Worm (Caenorhabditis elegans) whole organism, L3 larva: ENCODE measurements around the gene ncx-9.

Source experiments
- ama-1 ChIP-seq: fragments of 150-350 bp; optimal IDR thresholded peaks from 2 replicates; lab custom pipeline; 2018
- ceh-16 ChIP-seq: sonication (generic microtip); optimal IDR thresholded peaks from 2 replicates; lab custom pipeline; 2017; ENCODE audit warnings: missing biosample characterization, missing genetic modification characterization
- ceh-28 ChIP-seq: fragments of 150-350 bp; optimal IDR thresholded peaks from 2 replicates; lab custom pipeline; 2014; ENCODE audit warnings: missing biosample characterization, missing genetic modification reagents, missing genetic modification characterization
- ceh-82 ChIP-seq: fragments of 150-350 bp; optimal IDR thresholded peaks from 2 replicates; lab custom pipeline; 2014; ENCODE audit warnings: missing biosample characterization, missing genetic modification characterization
- ceh-9 ChIP-seq: sonication (generic microtip); optimal IDR thresholded peaks from 2 replicates; lab custom pipeline; 2018; ENCODE audit warnings: missing biosample characterization, missing genetic modification characterization
- daf-12 ChIP-seq: fragments of 150-350 bp; optimal IDR thresholded peaks from 2 replicates; lab custom pipeline; 2014; ENCODE audit warnings: missing biosample characterization, missing genetic modification reagents, missing genetic modification characterization
- elt-1 ChIP-seq: fragments of 150-350 bp; optimal IDR thresholded peaks from 2 replicates; lab custom pipeline; 2014; ENCODE audit warnings: missing biosample characterization, missing genetic modification characterization
- elt-2 ChIP-seq: sonication (generic microtip); optimal IDR thresholded peaks from 2 replicates; lab custom pipeline; 2016; ENCODE audit warnings: missing genetic modification reagents, mild to moderate bottlenecking, missing genetic modification characterization, missing compliant biosample characterization
- eor-1 ChIP-seq, 2 experiments: fragments of 150-350 bp; optimal IDR thresholded peaks; 2 replicates each; lab custom pipeline; 2014 to 2018; ENCODE audit warnings: missing biosample characterization in 2 of 2, missing genetic modification characterization in 2 of 2
- fkh-2 ChIP-seq: fragments of 150-350 bp; optimal IDR thresholded peaks from 2 replicates; lab custom pipeline; 2014; ENCODE audit warnings: missing biosample characterization, missing genetic modification reagents, missing genetic modification characterization
- fos-1 ChIP-seq: fragments of 150-350 bp; optimal IDR thresholded peaks from 2 replicates; lab custom pipeline; 2014; ENCODE audit warnings: missing biosample characterization, missing genetic modification characterization
- hmg-11 ChIP-seq: sonication (generic microtip); optimal IDR thresholded peaks from 2 replicates; lab custom pipeline; 2016; ENCODE audit warnings: missing genetic modification characterization, missing compliant biosample characterization
- jun-1 ChIP-seq: fragments of 150-350 bp; optimal IDR thresholded peaks from 2 replicates; lab custom pipeline; 2014; ENCODE audit warnings: missing biosample characterization, missing genetic modification reagents, missing genetic modification characterization
- lin-15B ChIP-seq: fragments of 150-350 bp; optimal IDR thresholded peaks from 2 replicates; lab custom pipeline; 2014; ENCODE audit warnings: missing biosample characterization, missing genetic modification characterization
- lin-39 ChIP-seq: fragments of 150-350 bp; optimal IDR thresholded peaks from 2 replicates; lab custom pipeline; 2018; ENCODE audit warnings: missing biosample characterization, missing genetic modification reagents, missing genetic modification characterization
- mdl-1 ChIP-seq: fragments of 150-350 bp; optimal IDR thresholded peaks from 2 replicates; lab custom pipeline; 2014; ENCODE audit warnings: missing biosample characterization, missing genetic modification characterization
- mml-1 ChIP-seq: fragments of 150-350 bp; sonication (generic microtip); optimal IDR thresholded peaks from 3 replicates; lab custom pipeline; 2014; ENCODE audit warnings: missing biosample characterization, missing genetic modification characterization
- nhr-12 ChIP-seq: fragments of 150-350 bp; optimal IDR thresholded peaks from 2 replicates; lab custom pipeline; 2014; ENCODE audit warnings: missing biosample characterization, missing genetic modification characterization
- nhr-23 ChIP-seq: fragments of 150-350 bp; optimal IDR thresholded peaks from 2 replicates; lab custom pipeline; 2014; ENCODE audit warnings: missing biosample characterization, missing genetic modification reagents, missing genetic modification characterization
- nhr-237 ChIP-seq: fragments of 150-350 bp; optimal IDR thresholded peaks from 2 replicates; lab custom pipeline; 2014; ENCODE audit warnings: missing biosample characterization, missing genetic modification characterization
- nhr-25 ChIP-seq: sonication (generic microtip); optimal IDR thresholded peaks from 2 replicates; lab custom pipeline; 2017; ENCODE audit warnings: missing biosample characterization, missing genetic modification characterization
- nhr-67 ChIP-seq: fragments of 150-350 bp; optimal IDR thresholded peaks from 2 replicates; lab custom pipeline; 2014; ENCODE audit warnings: missing biosample characterization, missing genetic modification characterization
- nhr-76 ChIP-seq: fragments of 150-350 bp; sonication (generic microtip); optimal IDR thresholded peaks from 5 replicates; lab custom pipeline; 2014; ENCODE audit warnings: missing biosample characterization, missing genetic modification characterization
- nhr-77 ChIP-seq: fragments of 150-350 bp; optimal IDR thresholded peaks from 2 replicates; lab custom pipeline; 2014; ENCODE audit warnings: missing biosample characterization, missing genetic modification characterization
- pha-4 ChIP-seq: fragments of 150-350 bp; optimal IDR thresholded peaks from 2 replicates; lab custom pipeline; 2014; ENCODE audit warnings: missing biosample characterization, missing genetic modification reagents, missing genetic modification characterization
- pqm-1 ChIP-seq: fragments of 150-350 bp; optimal IDR thresholded peaks from 2 replicates; lab custom pipeline; 2017; ENCODE audit warnings: missing biosample characterization, missing genetic modification characterization, inconsistent platforms
- sea-2 ChIP-seq: fragments of 150-350 bp; sonication (generic microtip); optimal IDR thresholded peaks from 4 replicates; lab custom pipeline; 2014; ENCODE audit warnings: missing biosample characterization, missing genetic modification reagents, missing genetic modification characterization
- skn-1 ChIP-seq: fragments of 150-350 bp; optimal IDR thresholded peaks from 2 replicates; lab custom pipeline; 2014; ENCODE audit warnings: missing biosample characterization, missing genetic modification characterization
- tbx-2 ChIP-seq: sonication (generic microtip); optimal IDR thresholded peaks from 2 replicates; lab custom pipeline; 2016; ENCODE audit warnings: mild to moderate bottlenecking, missing genetic modification characterization, missing compliant biosample characterization
- unc-62 ChIP-seq: fragments of 150-350 bp; sonication (generic microtip); optimal IDR thresholded peaks from 4 replicates; lab custom pipeline; 2014; ENCODE audit warnings: missing biosample characterization, missing genetic modification reagents, missing genetic modification characterization
- zag-1 ChIP-seq: fragments of 150-350 bp; optimal IDR thresholded peaks from 2 replicates; lab custom pipeline; 2014; ENCODE audit warnings: missing biosample characterization, missing genetic modification characterization
- ztf-11 ChIP-seq: fragments of 150-350 bp; optimal IDR thresholded peaks from 2 replicates; lab custom pipeline; 2014; ENCODE audit warnings: missing biosample characterization, missing genetic modification characterization
- ztf-4 ChIP-seq: fragments of 150-350 bp; optimal IDR thresholded peaks from 2 replicates; lab custom pipeline; 2014; ENCODE audit warnings: missing biosample characterization, missing genetic modification characterization

ncx-9 gene

DNA sequence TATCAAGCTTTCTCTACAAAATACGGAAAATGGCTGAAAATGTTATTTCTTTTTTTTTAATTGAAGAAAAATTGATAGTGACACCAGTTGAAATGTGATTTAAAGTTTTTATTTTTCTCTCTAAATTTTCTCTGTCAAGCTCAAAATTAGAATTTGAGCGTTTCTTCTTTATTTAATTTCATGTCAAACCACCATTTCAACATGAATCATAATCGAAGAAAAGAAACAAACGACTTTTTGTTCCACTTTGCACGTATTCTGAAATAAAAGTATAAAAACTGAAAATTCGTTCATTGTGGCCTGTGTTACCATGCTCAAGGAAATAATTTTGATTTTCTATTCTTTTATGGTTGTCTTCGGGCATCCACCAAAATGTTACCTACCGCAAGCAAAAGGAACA, 38.0 kb upstream of the ncx-9 start, which contains the start of gene K11D12.13:
Gene K11D12.13, plus strand, starts transcription at position 301 of the 400 bp plus-strand sequence.
- no peak for TF ChIP-seq pha-4 (tag; lab: Kevin White, UChicago)
- TF ChIP-seq nhr-76 = no peak
- TF ChIP-seq skn-1 (tag; lab: Kevin White, UChicago) = no peak
- no peak for TF ChIP-seq nhr-77 (tag; lab: Kevin White, UChicago)
- no peak for TF ChIP-seq hmg-11
- no peak for TF ChIP-seq nhr-23 (tag; lab: Kevin White, UChicago)
- TF ChIP-seq mml-1 (tag; lab: Kevin White, UChicago) = no peak
- no peak for TF ChIP-seq fos-1
- no peak for TF ChIP-seq fkh-2 (tag; lab: Kevin White, UChicago)
- TF ChIP-seq ceh-16 (tag; lab: Kevin White, UChicago) = no peak
- no peak for TF ChIP-seq unc-62 (GFP tag; lab: Kevin White, UChicago)
- TF ChIP-seq sea-2 (GFP tag; lab: Kevin White, UChicago) = no peak
- no peak for TF ChIP-seq zag-1 (tag; lab: Kevin White, UChicago)
- TF ChIP-seq nhr-12 = no peak
- TF ChIP-seq eor-1 (tag; optimal IDR thresholded peaks at IDR 0.05; lab: Kevin White, UChicago) = no peak
- TF ChIP-seq elt-2 (tag; lab: Kevin White, UChicago) = no peak
- TF ChIP-seq nhr-237 (tag; lab: Kevin White, UChicago) = no peak
- TF ChIP-seq, all 47 proteins: peak for 0

- TF ChIP-seq pqm-1 (tag; lab: Kevin White, UChicago) = peak; percentile 41
- peak; percentile 0 for TF ChIP-seq lin-39 (tag; lab: Kevin White, UChicago)
- no peak for TF ChIP-seq ceh-28
- TF ChIP-seq skn-1 (tag; lab: Kevin White, UChicago) = no peak
- peak; percentile 68 for TF ChIP-seq mdl-1 (tag; lab: Kevin White, UChicago)
- peak; percentile 48 for TF ChIP-seq elt-2 (tag; lab: Kevin White, UChicago)
- TF ChIP-seq mml-1 (tag; lab: Kevin White, UChicago) = peak; percentile 58
- TF ChIP-seq pha-4 (tag; lab: Kevin White, UChicago) = peak; percentile 11
- TF ChIP-seq nhr-23 (tag; lab: Kevin White, UChicago) = peak; percentile 42
These were observed 37.1 kb upstream of the ncx-9 start for ce11 chrV:5032176-5032575.

DNA sequence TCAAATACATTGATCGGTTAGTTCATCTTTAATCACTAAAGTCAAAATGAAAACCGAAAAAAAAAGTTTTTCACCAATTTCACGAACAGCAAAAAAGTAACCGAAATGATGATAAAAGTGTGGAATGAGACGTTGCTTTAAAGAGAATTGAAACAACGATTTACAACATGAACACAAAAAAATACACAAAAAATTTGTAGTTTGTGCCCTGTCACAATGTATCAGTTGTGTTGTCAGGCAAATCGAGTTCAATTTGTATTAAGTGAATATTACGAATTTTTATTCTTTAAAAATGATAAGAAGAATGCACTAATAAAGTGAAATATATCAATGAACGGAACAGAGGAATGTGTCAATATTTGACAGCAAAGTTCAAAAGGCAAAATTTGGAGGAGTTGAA, 36.7 kb upstream of the ncx-9 start:
- TF ChIP-seq elt-2 (tag; lab: Kevin White, UChicago) (peak; percentile 66), hmg-11 (no peak), ztf-11 (tag; lab: Kevin White, UChicago) (no peak), fos-1 (no peak), eor-1 (tag; optimal IDR thresholded peaks at IDR 0.05; lab: Kevin White, UChicago) (no peak)

ce11 chrV:5030715-5031114, 35.7 kb upstream of the ncx-9 start, which contains the start of gene swt-7:
Gene swt-7, minus strand, starts transcription at chrV:5030815.
- TF ChIP-seq elt-1 (no peak), nhr-76 (no peak), ceh-16 (tag; lab: Kevin White, UChicago) (no peak), lin-39 (tag; lab: Kevin White, UChicago) (no peak), ceh-82 (tag; lab: Kevin White, UChicago) (no peak), daf-12 (tag; lab: Kevin White, UChicago) (no peak), pqm-1 (tag; lab: Kevin White, UChicago) (no peak), hmg-11 (no peak), ama-1 (lab: Kevin White, UChicago) (no peak), mdl-1 (tag; lab: Kevin White, UChicago) (no peak), zag-1 (tag; lab: Kevin White, UChicago) (no peak), nhr-77 (tag; lab: Kevin White, UChicago) (no peak), tbx-2 (tag; lab: Kevin White, UChicago) (no peak), nhr-25 (tag; lab: Kevin White, UChicago) (no peak), ztf-11 (tag; lab: Kevin White, UChicago) (no peak), ztf-4 (tag; lab: Kevin White, UChicago) (no peak), nhr-23 (tag; lab: Kevin White, UChicago) (no peak), nhr-67 (tag; lab: Kevin White, UChicago) (no peak)

ce11 chrV:5030212-5030611, 35.2 kb upstream of the ncx-9 start:
- TF ChIP-seq jun-1 (tag; lab: Kevin White, UChicago) = peak; percentile 3
- no peak for TF ChIP-seq lin-15B (tag; lab: Kevin White, UChicago)
- TF ChIP-seq elt-2 (tag; lab: Kevin White, UChicago) = peak; percentile 88
- no peak for TF ChIP-seq tbx-2 (tag; lab: Kevin White, UChicago)
- TF ChIP-seq skn-1 (tag; lab: Kevin White, UChicago) = peak; percentile 38
- peak; percentile 86 for TF ChIP-seq pqm-1 (tag; lab: Kevin White, UChicago)
- TF ChIP-seq pha-4 (tag; lab: Kevin White, UChicago) = peak; percentile 28
- TF ChIP-seq elt-1 = no peak
- TF ChIP-seq ceh-9 (tag; lab: Kevin White, UChicago) = no peak
